Fruit fly (Drosophila melanogaster): ENCODE results near the gene CG9259.

- TF ChIP-seq CG9705 (GFP tag; optimal IDR thresholded peaks at IDR 0.05) (no peak), Hr78 (GFP tag; optimal IDR thresholded peaks at IDR 0.05) (no peak), usp (GFP tag; optimal IDR thresholded peaks at IDR 0.05) (no peak)
Observed at dm6 chr2L:21097850-21098249, 8.7 kb downstream of the CG9259 start.

Measured in whole organism, wandering third instar larva.